Fruit fly (Drosophila melanogaster) whole organism, embryonic: ENCODE data around the gene CG6142.

ENCODE experiments used
- CG10431 ChIP-seq: fragments of 200-800 bp; sonication (Bioruptor generic); optimal IDR thresholded peaks from 3 replicates; lab custom pipeline; 2018; ENCODE audit warnings: missing biosample characterization, mild to moderate bottlenecking, missing genetic modification characterization
- CG11093 ChIP-seq: fragments of 200-800 bp; sonication (Bioruptor generic); IDR thresholded peaks from 3 replicates; pipeline ENCODE4 v1.3.6; 2022; ENCODE audit warnings: missing biosample characterization, missing genetic modification characterization
- CG12104 ChIP-seq: fragments of 200-800 bp; sonication (Bioruptor generic); optimal IDR thresholded peaks from 3 replicates; lab custom pipeline; 2016; ENCODE audit warnings: missing biosample characterization, missing genetic modification characterization
- CG13624 ChIP-seq: fragments of 200-800 bp; sonication (Bioruptor generic); optimal IDR thresholded peaks from 2 replicates; lab custom pipeline; 2016; ENCODE audit warnings: missing biosample characterization, missing genetic modification characterization
- CG14667 ChIP-seq: fragments of 200-800 bp; sonication (Bioruptor generic); IDR thresholded peaks from 2 replicates; pipeline ENCODE4 v1.3.6; 2022; ENCODE audit warnings: missing biosample characterization, missing genetic modification characterization
- CG15073 ChIP-seq: fragments of 200-800 bp; sonication (Bioruptor generic); optimal IDR thresholded peaks from 2 replicates; lab custom pipeline; 2016; ENCODE audit warnings: missing biosample characterization, missing genetic modification characterization
- CG15479 ChIP-seq: fragments of 200-800 bp; sonication (Bioruptor generic); optimal IDR thresholded peaks from 3 replicates; lab custom pipeline; 2019; ENCODE audit warnings: missing biosample characterization, mild to moderate bottlenecking, missing genetic modification characterization, moderate library complexity
- CG17385 ChIP-seq: fragments of 200-800 bp; sonication (Bioruptor generic); optimal IDR thresholded peaks from 3 replicates; lab custom pipeline; 2018; ENCODE audit warnings: missing biosample characterization, mild to moderate bottlenecking, missing genetic modification characterization
- CG2875 ChIP-seq: fragments of 200-800 bp; sonication (Bioruptor generic); optimal IDR thresholded peaks from 2 replicates; lab custom pipeline; 2017; ENCODE audit warnings: missing biosample characterization, mild to moderate bottlenecking, missing genetic modification characterization, missing genetic modification reagents
- CG33557 ChIP-seq: fragments of 200-800 bp; sonication (Bioruptor generic); optimal IDR thresholded peaks from 2 replicates; lab custom pipeline; 2019; ENCODE audit warnings: missing biosample characterization, mild to moderate bottlenecking, missing genetic modification characterization, moderate library complexity
- CG42726 ChIP-seq: fragments of 200-800 bp; sonication (Bioruptor generic); IDR thresholded peaks from 2 replicates; pipeline ENCODE4 v1.3.6; 2022; ENCODE audit warnings: missing biosample characterization, missing genetic modification characterization; ENCODE audit not compliant: partially characterized antibody
- CG4360 ChIP-seq: fragments of 200-800 bp; sonication (Bioruptor generic); IDR thresholded peaks from 2 replicates; pipeline ENCODE4 v1.3.6; 2022; ENCODE audit warnings: missing biosample characterization, missing genetic modification characterization
- CG4707 ChIP-seq: fragments of 200-800 bp; sonication (Bioruptor generic); optimal IDR thresholded peaks from 2 replicates; lab custom pipeline; 2018; ENCODE audit warnings: missing biosample characterization, mild to moderate bottlenecking, missing genetic modification characterization, moderate library complexity
- CG4820 ChIP-seq: fragments of 200-800 bp; sonication (Bioruptor generic); optimal IDR thresholded peaks from 3 replicates; lab custom pipeline; 2016; ENCODE audit warnings: missing biosample characterization, missing genetic modification characterization
- CG6765 ChIP-seq: fragments of 200-800 bp; sonication (Bioruptor generic); optimal IDR thresholded peaks from 3 replicates; lab custom pipeline; 2017; ENCODE audit warnings: missing biosample characterization, mild to moderate bottlenecking, missing genetic modification characterization
- CG6854 ChIP-seq: fragments of 200-800 bp; sonication (Bioruptor generic); optimal IDR thresholded peaks from 3 replicates; lab custom pipeline; 2017; ENCODE audit warnings: missing biosample characterization, mild to moderate bottlenecking, missing genetic modification characterization
- CG7786 ChIP-seq: fragments of 200-800 bp; sonication (Bioruptor generic); optimal IDR thresholded peaks from 2 replicates; lab custom pipeline; 2016; ENCODE audit warnings: missing biosample characterization, missing genetic modification characterization
- CG8089 ChIP-seq: fragments of 200-800 bp; sonication (Bioruptor generic); optimal IDR thresholded peaks from 3 replicates; lab custom pipeline; 2016; ENCODE audit warnings: missing biosample characterization, missing genetic modification characterization
- CG8765 ChIP-seq: fragments of 200-800 bp; sonication (Bioruptor generic); IDR thresholded peaks from 2 replicates; pipeline ENCODE4 v1.3.6; 2022; ENCODE audit warnings: missing biosample characterization, missing genetic modification characterization
- CTCF ChIP-seq: fragments of 200-800 bp; sonication (Bioruptor generic); optimal IDR thresholded peaks from 2 replicates; lab custom pipeline; 2017; ENCODE audit warnings: missing biosample characterization, mild to moderate bottlenecking, missing genetic modification characterization, moderate library complexity
- D19B ChIP-seq: fragments of 200-800 bp; sonication (Bioruptor generic); optimal IDR thresholded peaks from 2 replicates; lab custom pipeline; 2017; ENCODE audit warnings: missing biosample characterization, mild to moderate bottlenecking, missing genetic modification characterization
- Dip2 ChIP-seq: fragments of 200-800 bp; sonication (Bioruptor generic); IDR thresholded peaks from 2 replicates; pipeline ENCODE4 v1.3.6; 2022; ENCODE audit warnings: missing biosample characterization, missing genetic modification characterization
- Dll ChIP-seq: fragments of 200-800 bp; sonication (Bioruptor generic); IDR thresholded peaks from 4 replicates; pipeline ENCODE4 v1.3.6; 2022; ENCODE audit warnings: missing biosample characterization, missing genetic modification characterization; ENCODE audit not compliant: partially characterized antibody
- Dref ChIP-seq: fragments of 200-800 bp; sonication (Bioruptor generic); IDR thresholded peaks from 2 replicates; pipeline ENCODE4 v1.3.6; 2022; ENCODE audit warnings: missing biosample characterization, missing genetic modification characterization
- Fer1 ChIP-seq: fragments of 200-800 bp; sonication (Bioruptor generic); optimal IDR thresholded peaks from 2 replicates; lab custom pipeline; 2017; ENCODE audit warnings: missing biosample characterization, mild to moderate bottlenecking, missing genetic modification characterization
- HLHmδ ChIP-seq: fragments of 200-800 bp; sonication (Bioruptor generic); optimal IDR thresholded peaks from 2 replicates; lab custom pipeline; 2018; ENCODE audit warnings: missing biosample characterization, mild to moderate bottlenecking, missing genetic modification characterization, moderate library complexity
- HmgZ ChIP-seq: fragments of 200-800 bp; sonication (Bioruptor generic); optimal IDR thresholded peaks from 2 replicates; lab custom pipeline; 2018; ENCODE audit warnings: missing biosample characterization, mild to moderate bottlenecking, missing genetic modification characterization
- Hr39 ChIP-seq: fragments of >200 bp; optimal IDR thresholded peaks from 2 replicates; lab custom pipeline; 2017
- Mes4 ChIP-seq: fragments of 200-800 bp; sonication (Bioruptor generic); optimal IDR thresholded peaks from 2 replicates; lab custom pipeline; 2016; ENCODE audit warnings: missing biosample characterization, missing genetic modification characterization
- NC2α ChIP-seq: fragments of 200-800 bp; sonication (Bioruptor generic); optimal IDR thresholded peaks from 2 replicates; lab custom pipeline; 2016; ENCODE audit warnings: missing biosample characterization, missing genetic modification characterization
- Ptx1 ChIP-seq: fragments of 200-800 bp; sonication (Bioruptor generic); IDR thresholded peaks from 2 replicates; pipeline ENCODE4 v1.3.6; 2022; ENCODE audit warnings: missing biosample characterization, missing genetic modification characterization
- Rx ChIP-seq: fragments of 200-800 bp; sonication (Bioruptor generic); IDR thresholded peaks from 2 replicates; pipeline ENCODE4 v1.3.6; 2022; ENCODE audit warnings: missing biosample characterization, missing genetic modification characterization
- Usf ChIP-seq: fragments of 200-800 bp; sonication (Bioruptor generic); optimal IDR thresholded peaks from 2 replicates; lab custom pipeline; 2017; ENCODE audit warnings: missing genotype, missing biosample characterization, missing genetic modification characterization
- cas ChIP-seq: fragments of 200-800 bp; sonication (Bioruptor generic); IDR thresholded peaks from 2 replicates; pipeline ENCODE4 v1.3.6; 2022; ENCODE audit warnings: missing biosample characterization, missing genetic modification characterization
- chn ChIP-seq: fragments of 200-800 bp; sonication (Bioruptor generic); optimal IDR thresholded peaks from 2 replicates; lab custom pipeline; 2016; ENCODE audit warnings: missing biosample characterization, missing genetic modification characterization
- cwo ChIP-seq: fragments of 200-800 bp; sonication (Bioruptor generic); optimal IDR thresholded peaks from 3 replicates; lab custom pipeline; 2017; ENCODE audit warnings: missing biosample characterization, missing genetic modification characterization, mild to moderate bottlenecking, moderate library complexity, missing genetic modification reagents
- en ChIP-seq: fragments of 200-800 bp; sonication (Bioruptor generic); optimal IDR thresholded peaks from 2 replicates; lab custom pipeline; 2016; ENCODE audit warnings: missing biosample characterization, missing genetic modification characterization
- eve ChIP-seq, 2 experiments: fragments of >200 bp; optimal IDR thresholded peaks; 2 replicates each; lab custom pipeline; 2017; ENCODE audit warnings: missing biosample characterization in 2 of 2, missing genetic modification characterization in 2 of 2
- grn ChIP-seq: fragments of 200-800 bp; sonication (Bioruptor generic); optimal IDR thresholded peaks from 3 replicates; lab custom pipeline; 2017; ENCODE audit warnings: missing biosample characterization, missing genetic modification characterization
- hbn ChIP-seq: fragments of 200-800 bp; sonication (Bioruptor generic); IDR thresholded peaks from 2 replicates; pipeline ENCODE4 v1.3.6; 2022; ENCODE audit warnings: missing biosample characterization, missing genetic modification characterization; ENCODE audit not compliant: partially characterized antibody
- ind ChIP-seq: fragments of 200-800 bp; sonication (Bioruptor generic); optimal IDR thresholded peaks from 3 replicates; lab custom pipeline; 2016; ENCODE audit warnings: missing biosample characterization, missing genetic modification characterization
- inv ChIP-seq: fragments of 200-800 bp; sonication (Bioruptor generic); IDR thresholded peaks from 2 replicates; pipeline ENCODE4 v1.3.6; 2022; ENCODE audit warnings: missing biosample characterization, missing genetic modification characterization; ENCODE audit not compliant: partially characterized antibody
- lov ChIP-seq, 2 experiments: fragments of 200-800 bp in 1 of 2; fragments of >200 bp in 1 of 2; sonication (Bioruptor generic) in 1 of 2; IDR thresholded peaks in 1 of 2; optimal IDR thresholded peaks in 1 of 2; 2 replicates in 1 of 2; 3 replicates in 1 of 2; pipeline versions ENCODE4 v1.3.6 to Lab custom; 2017 to 2022; ENCODE audit warnings: missing biosample characterization in 1 of 2, missing genetic modification characterization in 1 of 2
- pfk ChIP-seq: fragments of 200-800 bp; sonication (Bioruptor generic); optimal IDR thresholded peaks from 2 replicates; lab custom pipeline; 2018; ENCODE audit warnings: missing biosample characterization, mild to moderate bottlenecking, missing genetic modification characterization, moderate library complexity
- psq ChIP-seq: fragments of 200-800 bp; sonication (Bioruptor generic); optimal IDR thresholded peaks from 2 replicates; lab custom pipeline; 2017; ENCODE audit warnings: missing biosample characterization, missing genetic modification characterization
- sim ChIP-seq: fragments of 200-800 bp; sonication (Bioruptor generic); IDR thresholded peaks from 2 replicates; pipeline ENCODE4 v1.3.6; 2022; ENCODE audit warnings: missing biosample characterization, missing genetic modification characterization
- tap ChIP-seq: fragments of 200-800 bp; optimal IDR thresholded peaks from 3 replicates; lab custom pipeline; 2019; ENCODE audit warnings: missing biosample characterization, mild to moderate bottlenecking, missing genetic modification characterization, moderate library complexity
- tna ChIP-seq: fragments of 200-800 bp; sonication (Bioruptor generic); IDR thresholded peaks from 2 replicates; pipeline ENCODE4 v1.3.6; 2022; ENCODE audit warnings: missing biosample characterization, missing genetic modification characterization; ENCODE audit not compliant: partially characterized antibody
- toy ChIP-seq: fragments of 200-800 bp; sonication (Bioruptor generic); IDR thresholded peaks from 2 replicates; pipeline ENCODE4 v1.3.6; 2022; ENCODE audit warnings: missing biosample characterization, missing genetic modification characterization
- tup ChIP-seq: fragments of 200-800 bp; sonication (Bioruptor generic); optimal IDR thresholded peaks from 2 replicates; lab custom pipeline; 2016; ENCODE audit warnings: missing biosample characterization, mild to moderate bottlenecking, missing genetic modification characterization, moderate library complexity
- vvl ChIP-seq: fragments of 200-800 bp; sonication (Bioruptor generic); IDR thresholded peaks from 2 replicates; pipeline ENCODE4 v1.3.6; 2022; ENCODE audit warnings: missing biosample characterization, missing genetic modification characterization

CG6142 gene

dm6 chr3R:26106595-26107152, 26.3 kb upstream of the CG6142 start, which contains the start of gene Cipc:
TSS of gene Cipc (plus strand) at chr3R:26106868.
- 0 out of 2 replicates have a peak, but pooled peaks have one; percentile 34 for TF ChIP-seq Dref (GFP tag; lab: Robert Waterston, UW)
- TF ChIP-seq toy: no peak
- TF ChIP-seq cwo (GFP tag; lab: Kevin White, UChicago): peak; percentile 95
- no peak for TF ChIP-seq CG4707 (GFP tag; lab: Kevin White, UChicago)
- TF ChIP-seq chn: no peak
- no peak for TF ChIP-seq CG8765
- peak; percentile 6 for TF ChIP-seq psq (GFP tag; lab: Kevin White, UChicago)
- no peak for TF ChIP-seq lov (optimal IDR thresholded peaks at IDR 0.05; lab: Kevin White, UChicago)
- TF ChIP-seq lov (GFP tag; IDR thresholded peaks at IDR 0.05; lab: Robert Waterston, UW): peak; percentile 21; the same call in 1 of the 3 replicates
- TF ChIP-seq tna (GFP tag; lab: Robert Waterston, UW): peak; percentile 44; the same call in 1 of the 2 replicates
- TF ChIP-seq vvl (GFP tag; lab: Robert Waterston, UW): peak; percentile 83
- TF ChIP-seq CG4820 (GFP tag; lab: Kevin White, UChicago): peak; percentile 59
- peak; percentile 52 for TF ChIP-seq HmgZ (tag; lab: Kevin White, UChicago)
- peak; percentile 83 for TF ChIP-seq CG6854 (GFP tag; lab: Kevin White, UChicago)
- no peak for TF ChIP-seq Mes4
- TF ChIP-seq ind (GFP tag; lab: Kevin White, UChicago): peak; percentile 65
- no peak; the same call in 1 of the 2 replicates for TF ChIP-seq cas
- no peak for TF ChIP-seq Dll (GFP tag; lab: Robert Waterston, UW)
- TF ChIP-seq eve (GFP tag; optimal IDR thresholded peaks at IDR 0.05; lab: Kevin White, UChicago): no peak
- peak; percentile 60 for TF ChIP-seq CG14667 (GFP tag; lab: Robert Waterston, UW)
- no peak for TF ChIP-seq CG4360 (GFP tag; lab: Robert Waterston, UW)
- no peak for TF ChIP-seq hbn (GFP tag; lab: Robert Waterston, UW)
- TF ChIP-seq CG11093 (GFP tag; lab: Robert Waterston, UW): no peak
- TF ChIP-seq NC2α (GFP tag; lab: Kevin White, UChicago): no peak
- TF ChIP-seq grn (GFP tag; lab: Kevin White, UChicago): no peak
- TF ChIP-seq CG6765: peak; percentile 69
- no peak for TF ChIP-seq CG33557 (GFP tag; lab: Kevin White, UChicago)
- TF ChIP-seq Usf (GFP tag; lab: Kevin White, UChicago): no peak
- TF ChIP-seq Rx (GFP tag; lab: Robert Waterston, UW): peak; percentile 32; the same call in 1 of the 2 replicates
- peak; percentile 16; the same call in 1 of the 2 replicates for TF ChIP-seq sim (GFP tag; lab: Robert Waterston, UW)
- peak; percentile 56 for TF ChIP-seq CG13624
- TF ChIP-seq pfk (GFP tag; lab: Kevin White, UChicago): peak; percentile 11
- peak; percentile 75; the same call in 1 of the 2 replicates for TF ChIP-seq CG42726 (GFP tag; lab: Robert Waterston, UW)
- TF ChIP-seq Fer1 (GFP tag; lab: Kevin White, UChicago): peak; percentile 93
- TF ChIP-seq CG2875 (GFP tag; lab: Kevin White, UChicago): peak; percentile 63
- no peak for TF ChIP-seq Dip2 (GFP tag; lab: Robert Waterston, UW)
- TF ChIP-seq D19B (GFP tag; lab: Kevin White, UChicago): peak; percentile 63
- no peak for TF ChIP-seq Hr39
- TF ChIP-seq HLHmδ (GFP tag; lab: Kevin White, UChicago): no peak
- peak; percentile 79 for TF ChIP-seq Ptx1
- TF ChIP-seq CTCF (GFP tag; lab: Kevin White, UChicago): peak; percentile 34
- no peak for TF ChIP-seq CG7786 (GFP tag; lab: Kevin White, UChicago)
- TF ChIP-seq inv (GFP tag; lab: Robert Waterston, UW): no peak; the same call in 1 of the 2 replicates
- TF ChIP-seq CG12104: peak; percentile 87
- no peak for TF ChIP-seq CG15073 (GFP tag; lab: Kevin White, UChicago)
- no peak for TF ChIP-seq CG10431 (GFP tag; lab: Kevin White, UChicago)
- TF ChIP-seq tap (tag; lab: Kevin White, UChicago): peak; percentile 42
- TF ChIP-seq en (GFP tag; lab: Kevin White, UChicago): no peak
- no peak for TF ChIP-seq CG8089
- TF ChIP-seq CG17385 (GFP tag; lab: Kevin White, UChicago): peak; percentile 74
- TF ChIP-seq tup: peak; percentile 8
- no peak for TF ChIP-seq CG15479
